Fruit fly (Drosophila melanogaster) Kc167 (cell line): ENCODE measurements around the gene Vdup1.

Experiments used
- Myc ChIP-seq: fragments of >200 bp; optimal IDR thresholded peaks from 2 replicates; lab custom pipeline; 2017; ENCODE audit warnings: missing external identifiers
- Sin3A ChIP-seq: fragments of >200 bp; optimal IDR thresholded peaks from 2 replicates; lab custom pipeline; 2018; ENCODE audit warnings: missing external identifiers
- h ChIP-seq: fragments of >200 bp; optimal IDR thresholded peaks from 3 replicates; lab custom pipeline; 2018; ENCODE audit warnings: missing external identifiers
- insv ChIP-seq: fragments of >200 bp; optimal IDR thresholded peaks from 3 replicates; lab custom pipeline; 2018; ENCODE audit warnings: missing external identifiers
- psq ChIP-seq: fragments of >200 bp; optimal IDR thresholded peaks from 2 replicates; lab custom pipeline; 2017; ENCODE audit warnings: missing external identifiers
- ttk ChIP-seq: sonication (Bioruptor generic); optimal IDR thresholded peaks from 2 replicates; lab custom pipeline; 2017; ENCODE audit warnings: missing external identifiers

- TF ChIP-seq ttk (lab: Kevin White, UChicago): no peak
- no peak for TF ChIP-seq insv (lab: Kevin White, UChicago)
- no peak for TF ChIP-seq Sin3A (lab: Kevin White, UChicago)
- no peak for TF ChIP-seq h
- no peak for TF ChIP-seq psq
- no peak for TF ChIP-seq Myc (lab: Kevin White, UChicago)
Measured at dm6 chr3L:129311-129816, 49.4 kb downstream of the Vdup1 start, which contains the start of gene Pdk1.
